Worm (Caenorhabditis elegans) whole organism, young adult: ENCODE data around the gene clec-191.

ENCODE experiments used
- atf-7 ChIP-seq: sonication (generic microtip); optimal IDR thresholded peaks from 2 replicates; lab custom pipeline; 2017; ENCODE audit warnings: mild to moderate bottlenecking, missing genetic modification characterization, missing compliant biosample characterization
- tbp1 ChIP-seq: fragments of 200-800 bp; sonication (Bioruptor generic); optimal IDR thresholded peaks from 2 replicates; lab custom pipeline; 2018; ENCODE audit warnings: mild to moderate bottlenecking, missing genetic modification characterization, missing compliant biosample characterization
- xnd-1 ChIP-seq: sonication (generic microtip); optimal IDR thresholded peaks from 2 replicates; lab custom pipeline; 2016; ENCODE audit warnings: missing genotype, missing genetic modification reagents, missing genetic modification characterization, missing compliant biosample characterization

- no peak for TF ChIP-seq atf-7 (tag; lab: Kevin White, UChicago)
- no peak for TF ChIP-seq tbp1 (GFP tag; lab: Kevin White, UChicago)
- no peak for TF ChIP-seq xnd-1 (tag; lab: Kevin White, UChicago)
Observed at ce11 chrIV:16298851-16299250, 18.3 kb upstream of the clec-191 start, which contains the start of gene srz-72.
